Worm (Caenorhabditis elegans) whole organism, early embryonic: ENCODE results near the gene K01D12.20.

Source experiments
- B0310.2 ChIP-seq: sonication (generic microtip); optimal IDR thresholded peaks from 2 replicates; lab custom pipeline; 2016; ENCODE audit warnings: mild to moderate bottlenecking, missing genetic modification characterization, missing compliant biosample characterization
- ama-1 ChIP-seq: fragments of 150-350 bp; optimal IDR thresholded peaks from 2 replicates; lab custom pipeline; 2014
- ceh-36 ChIP-seq: sonication (generic microtip); optimal IDR thresholded peaks from 2 replicates; lab custom pipeline; 2016; ENCODE audit warnings: missing genetic modification characterization, inconsistent platforms, missing compliant biosample characterization
- ets-7 ChIP-seq: sonication (generic microtip); optimal IDR thresholded peaks from 2 replicates; lab custom pipeline; 2016; ENCODE audit warnings: missing genotype, missing genetic modification characterization, missing compliant biosample characterization
- flt-1 ChIP-seq: fragments of 200-800 bp; sonication (Bioruptor generic); IDR thresholded peaks from 2 replicates; pipeline ENCODE4 v1.3.6; 2022; ENCODE audit warnings: missing genetic modification characterization, missing compliant biosample characterization
- hmbx-1 ChIP-seq: sonication (generic microtip); optimal IDR thresholded peaks from 2 replicates; lab custom pipeline; 2016; ENCODE audit warnings: mild to moderate bottlenecking, missing genetic modification characterization, missing compliant biosample characterization
- hnd-1 ChIP-seq: sonication (generic microtip); optimal IDR thresholded peaks from 2 replicates; lab custom pipeline; 2016; ENCODE audit warnings: missing genetic modification characterization, missing compliant biosample characterization
- pes-1 ChIP-seq: fragments of 200-800 bp; sonication (Bioruptor generic); IDR thresholded peaks from 2 replicates; pipeline ENCODE4 v1.3.6; 2022; ENCODE audit warnings: missing genetic modification reagents, missing genetic modification characterization, missing compliant biosample characterization
- scrt-1 ChIP-seq: fragments of 200-800 bp; sonication (Bioruptor generic); IDR thresholded peaks from 2 replicates; pipeline ENCODE4 v1.3.6; 2022; ENCODE audit warnings: missing genetic modification characterization, missing compliant biosample characterization
- tbx-37 ChIP-seq: fragments of 200-800 bp; sonication (Bioruptor generic); conservative IDR thresholded peaks from 2 replicates; pipeline ENCODE4 v1.3.6; 2022; ENCODE audit warnings: missing genetic modification reagents, missing genetic modification characterization, missing compliant biosample characterization

DNA sequence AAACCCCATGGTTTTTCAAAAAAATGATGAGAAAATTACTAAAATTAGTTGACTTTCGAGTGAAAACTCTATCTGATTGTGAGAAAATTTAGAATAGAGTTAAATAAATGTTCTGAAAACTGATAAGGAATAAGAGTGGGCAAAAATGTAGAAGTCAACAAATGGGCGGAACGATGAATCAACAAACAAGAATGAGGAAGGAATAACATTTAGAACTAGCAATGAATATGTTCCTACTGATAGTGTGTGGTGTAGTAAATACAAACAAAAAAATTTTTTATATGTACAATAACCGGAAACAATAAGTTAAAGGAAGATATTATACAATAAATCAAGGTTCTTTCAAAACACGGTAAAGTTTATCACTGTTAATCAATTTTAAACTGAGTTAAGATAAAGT, 43.1 kb upstream of the K01D12.20 start, which contains the start of gene pals-39:
- TF ChIP-seq ama-1 (lab: Kevin White, UChicago) = no peak
- TF ChIP-seq ceh-36 = no peak
- no peak for TF ChIP-seq B0310.2 (tag; lab: Kevin White, UChicago)
- no peak for TF ChIP-seq tbx-37 (GFP tag; lab: Robert Waterston, UW)
- TF ChIP-seq ets-7 (tag; lab: Kevin White, UChicago) = no peak
- no peak for TF ChIP-seq hnd-1 (tag; lab: Kevin White, UChicago)
- no peak for TF ChIP-seq hmbx-1 (tag; lab: Kevin White, UChicago)
- TF ChIP-seq pes-1 (GFP tag; lab: Robert Waterston, UW) = no peak
- TF ChIP-seq flt-1 (GFP tag; lab: Robert Waterston, UW) = no peak
- TF ChIP-seq scrt-1 (GFP tag; lab: Robert Waterston, UW) = no peak
